Worm (Caenorhabditis elegans) whole organism, L1 larva: Measurements from ENCODE around the gene set-3.
A peak's percentile ranks its signal among the peaks of the same experiment; 100 is the strongest.

Experiments used
- C04F5.9 ChIP-seq: sonication (generic microtip); optimal IDR thresholded peaks from 2 replicates; lab custom pipeline; 2016; ENCODE audit warnings: missing genetic modification characterization, missing compliant biosample characterization
- C16A3.4 ChIP-seq: fragments of 150-350 bp; optimal IDR thresholded peaks from 2 replicates; lab custom pipeline; 2014; ENCODE audit warnings: missing biosample characterization, missing genetic modification characterization
- F16B12.6 ChIP-seq: fragments of 150-350 bp; optimal IDR thresholded peaks from 2 replicates; lab custom pipeline; 2014; ENCODE audit warnings: missing biosample characterization, missing genetic modification characterization
- ceh-8 ChIP-seq: fragments of 200-800 bp; sonication (Bioruptor generic); optimal IDR thresholded peaks from 2 replicates; lab custom pipeline; 2018; ENCODE audit warnings: mild to moderate bottlenecking, missing genetic modification characterization, moderate library complexity, missing compliant biosample characterization
- ceh-82 ChIP-seq, 3 experiments: fragments of 150-350 bp in 1 of 3; sonication (generic microtip) in 2 of 3; optimal IDR thresholded peaks; 2 replicates each; lab custom pipeline; 2014 to 2017; ENCODE audit warnings: missing biosample characterization in 3 of 3, missing genetic modification characterization in 3 of 3
- ceh-88 ChIP-seq: fragments of 200-800 bp; sonication (Bioruptor generic); IDR thresholded peaks from 2 replicates; pipeline ENCODE4 v1.3.6; 2022; ENCODE audit warnings: missing genetic modification characterization, missing compliant biosample characterization
- ceh-90 ChIP-seq: sonication (generic microtip); optimal IDR thresholded peaks from 2 replicates; lab custom pipeline; 2016; ENCODE audit warnings: missing genetic modification characterization, missing compliant biosample characterization
- ces-1 ChIP-seq: fragments of 150-350 bp; optimal IDR thresholded peaks from 2 replicates; lab custom pipeline; 2014; ENCODE audit warnings: missing biosample characterization, missing genetic modification reagents, missing genetic modification characterization
- dpl-1 ChIP-seq, 3 experiments: fragments of 150-350 bp in 2 of 3; sonication (generic microtip) in 1 of 3; optimal IDR thresholded peaks; 2 replicates each; lab custom pipeline; 2014 to 2017; ENCODE audit warnings: missing biosample characterization in 3 of 3, missing genetic modification characterization in 3 of 3, missing genetic modification reagents in 3 of 3
- efl-1 ChIP-seq, 4 experiments: fragments of 150-350 bp; optimal IDR thresholded peaks in 3 of 4; peaks in 1 of 4; 1 replicate in 1 of 4; 2 replicates in 3 of 4; lab custom pipeline; 2014; ENCODE audit warnings: missing biosample characterization in 2 of 4, missing genetic modification characterization in 2 of 4, missing genetic modification reagents in 2 of 4
- efl-3 ChIP-seq: fragments of 200-800 bp; sonication (Bioruptor generic); optimal IDR thresholded peaks from 2 replicates; lab custom pipeline; 2018; ENCODE audit warnings: mild to moderate bottlenecking, missing genetic modification characterization, missing compliant biosample characterization
- egl-27 ChIP-seq, 2 experiments: fragments of 150-350 bp in 1 of 2; sonication (generic microtip); optimal IDR thresholded peaks; 3 replicates each; lab custom pipeline; 2017 to 2018; ENCODE audit warnings: missing biosample characterization in 2 of 2, missing genetic modification characterization in 2 of 2, missing genetic modification reagents in 2 of 2
- ets-5 ChIP-seq: fragments of 200-800 bp; sonication (Bioruptor generic); IDR thresholded peaks from 2 replicates; pipeline ENCODE4 v1.3.6; 2022; ENCODE audit warnings: missing genetic modification characterization, missing compliant biosample characterization
- fkh-10 ChIP-seq: sonication (generic microtip); optimal IDR thresholded peaks from 2 replicates; lab custom pipeline; 2017; ENCODE audit warnings: missing biosample characterization, missing genetic modification reagents, missing genetic modification characterization
- fkh-4 ChIP-seq: sonication (generic microtip); optimal IDR thresholded peaks from 2 replicates; lab custom pipeline; 2016; ENCODE audit warnings: missing compliant biosample characterization, missing genetic modification characterization, borderline replicate concordance
- hlh-17 ChIP-seq: fragments of 200-800 bp; sonication (Bioruptor generic); optimal IDR thresholded peaks from 2 replicates; lab custom pipeline; 2018; ENCODE audit warnings: missing genetic modification characterization, mild to moderate bottlenecking, missing compliant biosample characterization, moderate library complexity, borderline replicate concordance
- hpl-2 ChIP-seq: fragments of 150-350 bp; optimal IDR thresholded peaks from 2 replicates; lab custom pipeline; 2014; ENCODE audit warnings: missing biosample characterization, missing genetic modification reagents, missing genetic modification characterization
- irx-1 ChIP-seq: sonication (generic microtip); optimal IDR thresholded peaks from 2 replicates; lab custom pipeline; 2016; ENCODE audit warnings: missing genetic modification characterization, missing compliant biosample characterization
- isw-1 ChIP-seq: fragments of 200-800 bp; sonication (Bioruptor generic); IDR thresholded peaks from 2 replicates; pipeline ENCODE4 v1.3.6; 2022; ENCODE audit warnings: missing genetic modification characterization, missing compliant biosample characterization
- jun-1 ChIP-seq: fragments of 150-350 bp; optimal IDR thresholded peaks from 2 replicates; lab custom pipeline; 2014; ENCODE audit warnings: missing biosample characterization, missing genetic modification reagents, missing genetic modification characterization
- lin-13 ChIP-seq: fragments of 150-350 bp; optimal IDR thresholded peaks from 2 replicates; lab custom pipeline; 2014; ENCODE audit warnings: missing biosample characterization, missing genetic modification reagents, missing genetic modification characterization
- lin-14 ChIP-seq: fragments of 200-800 bp; sonication (Bioruptor generic); optimal IDR thresholded peaks from 2 replicates; lab custom pipeline; 2018; ENCODE audit warnings: mild to moderate bottlenecking, missing genetic modification characterization, moderate library complexity, missing compliant biosample characterization
- lin-35 ChIP-seq, 2 experiments: fragments of 150-350 bp; optimal IDR thresholded peaks; 2 replicates each; lab custom pipeline; 2014; ENCODE audit warnings: missing biosample characterization in 2 of 2, missing genetic modification characterization in 2 of 2, missing genetic modification reagents in 2 of 2
- lin-39 ChIP-seq: fragments of 150-350 bp; optimal IDR thresholded peaks from 2 replicates; lab custom pipeline; 2014; ENCODE audit warnings: missing biosample characterization, missing genetic modification reagents, missing genetic modification characterization
- lsy-2 ChIP-seq, 2 experiments: fragments of 150-350 bp; optimal IDR thresholded peaks; 2 replicates each; lab custom pipeline; 2014; ENCODE audit warnings: missing biosample characterization in 2 of 2, missing genetic modification characterization in 2 of 2
- mab-9 ChIP-seq: fragments of 200-800 bp; sonication (Bioruptor generic); IDR thresholded peaks from 2 replicates; pipeline ENCODE4 v1.3.6; 2022; ENCODE audit warnings: missing genetic modification reagents, missing genetic modification characterization, missing compliant biosample characterization
- mef-2 ChIP-seq: fragments of 150-350 bp; optimal IDR thresholded peaks from 2 replicates; lab custom pipeline; 2014; ENCODE audit warnings: missing biosample characterization, missing genetic modification characterization
- mep-1 ChIP-seq: fragments of 150-350 bp; optimal IDR thresholded peaks from 2 replicates; lab custom pipeline; 2014; ENCODE audit warnings: missing biosample characterization, missing genetic modification characterization
- nhr-11 ChIP-seq: fragments of 150-350 bp; optimal IDR thresholded peaks from 2 replicates; lab custom pipeline; 2014; ENCODE audit warnings: missing biosample characterization, missing genetic modification characterization
- nhr-12 ChIP-seq: sonication (generic microtip); optimal IDR thresholded peaks from 2 replicates; lab custom pipeline; 2017; ENCODE audit warnings: missing biosample characterization, missing genetic modification characterization
- nhr-19 ChIP-seq: fragments of 200-800 bp; sonication (Bioruptor generic); conservative IDR thresholded peaks from 2 replicates; pipeline ENCODE4 v1.3.6; 2022; ENCODE audit warnings: missing genetic modification characterization, missing compliant biosample characterization
- nhr-237 ChIP-seq: fragments of 150-350 bp; optimal IDR thresholded peaks from 2 replicates; lab custom pipeline; 2014; ENCODE audit warnings: missing biosample characterization, missing genetic modification characterization
- nhr-47 ChIP-seq: sonication (generic microtip); optimal IDR thresholded peaks from 2 replicates; lab custom pipeline; 2016; ENCODE audit warnings: mild to moderate bottlenecking, missing genetic modification characterization, moderate library complexity, missing compliant biosample characterization
- nhr-71 ChIP-seq: sonication (generic microtip); optimal IDR thresholded peaks from 2 replicates; lab custom pipeline; 2016; ENCODE audit warnings: mild to moderate bottlenecking, missing genetic modification characterization, moderate library complexity, missing compliant biosample characterization
- nhr-85 ChIP-seq: sonication (generic microtip); peaks from one replicate; lab custom pipeline; 2016; ENCODE audit warnings: missing genetic modification characterization, inconsistent platforms, missing compliant biosample characterization
- nhr-90 ChIP-seq: sonication (generic microtip); optimal IDR thresholded peaks from 2 replicates; lab custom pipeline; 2016; ENCODE audit warnings: mild to moderate bottlenecking, missing genetic modification characterization, missing compliant biosample characterization; ENCODE audit not compliant: poor library complexity
- pag-3 ChIP-seq: sonication (generic microtip); optimal IDR thresholded peaks from 2 replicates; lab custom pipeline; 2017; ENCODE audit warnings: missing genetic modification characterization, mild to moderate bottlenecking, missing compliant biosample characterization, antibody characterized with exemption, borderline replicate concordance; ENCODE audit not compliant: insufficient read depth
- pqm-1 ChIP-seq: sonication (generic microtip); optimal IDR thresholded peaks from 3 replicates; lab custom pipeline; 2017; ENCODE audit warnings: missing biosample characterization, missing genetic modification characterization
- snpc-4 ChIP-seq: fragments of 150-350 bp; optimal IDR thresholded peaks from 2 replicates; lab custom pipeline; 2014; ENCODE audit warnings: missing biosample characterization, missing genetic modification characterization
- snu-23 ChIP-seq: sonication (generic microtip); optimal IDR thresholded peaks from 2 replicates; lab custom pipeline; 2016; ENCODE audit warnings: missing genetic modification characterization, missing compliant biosample characterization
- sup-37 ChIP-seq: fragments of 200-800 bp; sonication (Bioruptor generic); optimal IDR thresholded peaks from 2 replicates; lab custom pipeline; 2018; ENCODE audit warnings: mild to moderate bottlenecking, missing genetic modification characterization, missing compliant biosample characterization
- swsn-7 ChIP-seq: sonication (generic microtip); optimal IDR thresholded peaks from 2 replicates; lab custom pipeline; 2016; ENCODE audit warnings: missing genetic modification characterization, missing compliant biosample characterization
- tbx-2 ChIP-seq: sonication (generic microtip); optimal IDR thresholded peaks from 2 replicates; lab custom pipeline; 2016; ENCODE audit warnings: missing genetic modification characterization, missing compliant biosample characterization
- unc-30 ChIP-seq: sonication (generic microtip); optimal IDR thresholded peaks from 2 replicates; lab custom pipeline; 2017; ENCODE audit warnings: missing biosample characterization, missing genetic modification characterization
- unc-86 ChIP-seq: sonication (generic microtip); optimal IDR thresholded peaks from 2 replicates; lab custom pipeline; 2016; ENCODE audit warnings: missing genetic modification characterization, missing compliant biosample characterization
- xbp-1 ChIP-seq: sonication (generic microtip); optimal IDR thresholded peaks from 2 replicates; lab custom pipeline; 2016; ENCODE audit warnings: missing genetic modification characterization, missing compliant biosample characterization
- zag-1 ChIP-seq: fragments of 150-350 bp; optimal IDR thresholded peaks from 2 replicates; lab custom pipeline; 2014; ENCODE audit warnings: missing biosample characterization, missing genetic modification characterization
- ztf-11 ChIP-seq, 2 experiments: sonication (generic microtip); optimal IDR thresholded peaks; 2 replicates each; lab custom pipeline; 2016 to 2017; ENCODE audit warnings: missing genetic modification characterization in 2 of 2, missing biosample characterization in 1 of 2, missing compliant biosample characterization in 1 of 2
- ztf-4 ChIP-seq: fragments of 150-350 bp; optimal IDR thresholded peaks from 2 replicates; lab custom pipeline; 2014; ENCODE audit warnings: missing biosample characterization, missing genetic modification characterization

set-3 gene

DNA sequence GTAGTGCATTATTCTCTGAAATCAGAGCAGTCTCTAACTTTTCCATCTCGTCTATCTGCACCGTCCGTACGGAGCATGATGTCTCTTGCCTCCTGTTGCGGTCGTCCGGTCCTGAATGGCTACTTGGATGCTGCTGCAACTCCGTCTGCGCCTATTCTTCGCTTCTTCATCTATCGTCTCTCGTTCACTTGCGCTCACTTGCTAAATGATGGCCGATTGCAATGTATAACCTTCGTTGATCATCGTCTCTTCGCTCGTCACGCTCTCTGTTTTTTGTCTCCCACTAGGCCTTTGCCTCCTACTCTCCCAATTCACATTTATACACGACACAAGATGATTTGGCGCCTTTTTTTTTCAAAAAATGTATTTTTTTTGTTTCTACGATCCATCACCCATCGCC, 2.9 kb upstream of the set-3 start (continued):
- no peak for TF ChIP-seq lin-39 (tag; lab: Kevin White, UChicago)
- peak; percentile 40 for TF ChIP-seq tbx-2
- no peak for TF ChIP-seq nhr-19 (GFP tag; lab: Robert Waterston, UW)
- TF ChIP-seq ceh-88 (GFP tag; lab: Robert Waterston, UW), result no peak
- TF ChIP-seq C04F5.9, result no peak
- TF ChIP-seq xbp-1, result peak; percentile 50
- TF ChIP-seq pag-3, result no peak
- no peak for TF ChIP-seq egl-27 (tag; optimal IDR thresholded peaks at IDR 0.05; lab: Kevin White, UChicago)
- TF ChIP-seq ceh-82 (tag; optimal IDR thresholded peaks at IDR 0.05; lab: Kevin White, UChicago), result peak in 2 of 3 experiments; percentile 22 to 60
- no peak for TF ChIP-seq sup-37 (GFP tag; lab: Kevin White, UChicago)
- no peak for TF ChIP-seq unc-30 (tag; lab: Kevin White, UChicago)
- TF ChIP-seq unc-86 (tag; lab: Kevin White, UChicago), result peak; percentile 17
- no peak for TF ChIP-seq ztf-11 (tag; optimal IDR thresholded peaks at IDR 0.05; lab: Kevin White, UChicago)
- TF ChIP-seq nhr-11 (tag; lab: Kevin White, UChicago), result no peak
- TF ChIP-seq nhr-71 (tag; lab: Kevin White, UChicago), result peak; percentile 76
- no peak for TF ChIP-seq irx-1 (tag; lab: Kevin White, UChicago)
- TF ChIP-seq C16A3.4 (tag; lab: Kevin White, UChicago), result peak; percentile 48
- no peak for TF ChIP-seq mef-2 (tag; lab: Kevin White, UChicago)
- no peak for TF ChIP-seq ces-1 (GFP tag; lab: Kevin White, UChicago)
- peak; percentile 38 for TF ChIP-seq ztf-4
- TF ChIP-seq zag-1 (tag; lab: Kevin White, UChicago), result no peak
- no peak for TF ChIP-seq F16B12.6 (tag; lab: Kevin White, UChicago)
- no peak for TF ChIP-seq ets-5 (GFP tag; lab: Robert Waterston, UW)
- peak; percentile 0 for TF ChIP-seq nhr-90 (tag; lab: Kevin White, UChicago)
- no peak for TF ChIP-seq hlh-17
- TF ChIP-seq pqm-1 (tag; lab: Kevin White, UChicago), result no peak
- no peak for TF ChIP-seq efl-3 (GFP tag; lab: Kevin White, UChicago)
- peak; percentile 26 to 61 for TF ChIP-seq lin-35 (GFP tag; optimal IDR thresholded peaks at IDR 0.05; lab: Kevin White, UChicago)
- TF ChIP-seq ceh-8, result no peak
- peak; percentile 45 for TF ChIP-seq snpc-4
- peak; percentile 29 for TF ChIP-seq fkh-10 (GFP tag; lab: Kevin White, UChicago)
- TF ChIP-seq nhr-237 (tag; lab: Kevin White, UChicago), result no peak
- TF ChIP-seq lsy-2 (tag; optimal IDR thresholded peaks at IDR 0.05; lab: Kevin White, UChicago), result peak; percentile 17 to 71
- TF ChIP-seq mab-9, result no peak
- TF ChIP-seq lin-14, result peak; percentile 92
- no peak for TF ChIP-seq nhr-85 (tag; lab: Kevin White, UChicago)

DNA sequence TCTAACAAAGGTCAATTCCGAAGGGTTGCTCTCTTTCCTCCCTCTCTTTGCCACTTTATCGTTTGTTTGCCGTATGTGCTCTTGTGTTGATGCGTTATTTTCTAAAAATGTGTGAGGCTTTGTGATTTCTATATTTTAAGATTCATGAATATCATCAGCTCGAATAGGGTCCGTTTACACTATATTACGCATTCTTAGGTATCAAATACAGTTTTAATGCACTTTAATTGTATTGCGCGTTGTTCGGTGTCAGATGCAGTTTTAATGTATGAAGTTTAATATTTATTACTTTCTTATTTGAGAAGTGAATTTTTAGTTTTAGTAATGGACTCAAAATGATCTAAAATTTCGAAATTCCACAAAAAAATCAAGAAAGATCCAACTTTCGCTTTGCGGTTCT, 2.0 kb upstream of the set-3 start, which contains the start of gene bud-31:
bud-31 (minus strand) TSS at position 101 of the 400 bp plus-strand sequence.
- TF ChIP-seq efl-3 (GFP tag; lab: Kevin White, UChicago) (no peak), pag-3 (no peak)

DNA sequence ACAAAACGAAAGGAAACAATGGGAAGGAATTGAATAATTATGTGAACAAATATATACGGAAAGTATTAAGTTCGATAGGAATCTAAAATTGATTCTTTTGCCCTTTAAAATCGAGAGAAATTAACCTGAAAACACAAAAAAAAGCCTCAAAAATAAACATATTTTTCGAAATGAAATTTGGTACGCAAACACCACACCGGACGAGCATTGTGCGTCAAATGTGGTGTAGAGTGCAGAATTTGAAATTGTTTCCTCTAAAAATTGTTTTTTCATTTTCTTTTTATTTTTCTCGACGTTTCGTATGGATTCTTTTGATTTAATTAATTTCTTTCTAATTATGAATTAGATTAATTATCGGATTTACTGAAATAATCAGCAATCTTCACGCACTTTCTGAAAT, 1.0 kb upstream of the set-3 start:
- TF ChIP-seq nhr-237 (tag; lab: Kevin White, UChicago) (no peak), lin-35 (GFP tag; optimal IDR thresholded peaks at IDR 0.05; lab: Kevin White, UChicago) (peak; percentile 44 to 71), lin-14 (peak; percentile 16), nhr-19 (GFP tag; lab: Robert Waterston, UW) (no peak), lsy-2 (tag; optimal IDR thresholded peaks at IDR 0.05; lab: Kevin White, UChicago) (peak; percentile 35 to 62), efl-1 (optimal IDR thresholded peaks at IDR 0.05; lab: Kevin White, UChicago) (peak; percentile 36 to 61), efl-1 (GFP tag; optimal IDR thresholded peaks at IDR 0.05 in 1 of 2; lab: Kevin White, UChicago) (peak; percentile 60 to 96), dpl-1 (GFP tag; optimal IDR thresholded peaks at IDR 0.05; lab: Kevin White, UChicago) (peak; percentile 37 to 63 (median 48)), mep-1 (peak; percentile 26), hpl-2 (GFP tag; lab: Kevin White, UChicago) (no peak), fkh-4 (tag; lab: Kevin White, UChicago) (no peak), mef-2 (tag; lab: Kevin White, UChicago) (no peak), C16A3.4 (tag; lab: Kevin White, UChicago) (peak; percentile 29), nhr-12 (no peak), ceh-88 (GFP tag; lab: Robert Waterston, UW) (no peak), snu-23 (GFP tag; lab: Kevin White, UChicago) (peak; percentile 46), nhr-47 (tag; lab: Kevin White, UChicago) (peak; percentile 3), F16B12.6 (tag; lab: Kevin White, UChicago) (peak; percentile 87), ceh-90 (tag; lab: Kevin White, UChicago) (no peak), lin-13 (GFP tag; lab: Kevin White, UChicago) (no peak), nhr-71 (tag; lab: Kevin White, UChicago) (peak; percentile 38), isw-1 (GFP tag; lab: Robert Waterston, UW) (no peak), swsn-7 (tag; lab: Kevin White, UChicago) (peak; percentile 20), jun-1 (tag; lab: Kevin White, UChicago) (no peak), fkh-10 (GFP tag; lab: Kevin White, UChicago) (no peak)
